Worm (Caenorhabditis elegans) whole organism, midembryonic: Measurements from ENCODE around the gene cul-5.

Experiments used
- T22C8.4 ChIP-seq: fragments of 200-800 bp; sonication (Bioruptor generic); IDR thresholded peaks from 2 replicates; pipeline ENCODE4 v1.3.6; 2022; ENCODE audit warnings: missing genetic modification characterization, missing compliant biosample characterization
- cog-1 ChIP-seq: sonication (generic microtip); optimal IDR thresholded peaks from 2 replicates; lab custom pipeline; 2016; ENCODE audit warnings: missing genetic modification characterization, missing compliant biosample characterization
- flt-1 ChIP-seq: fragments of 200-800 bp; sonication (Bioruptor generic); IDR thresholded peaks from 2 replicates; pipeline ENCODE4 v1.3.6; 2022; ENCODE audit warnings: missing genetic modification characterization, missing compliant biosample characterization
- klf-2 ChIP-seq: fragments of 200-800 bp; sonication (Bioruptor generic); conservative IDR thresholded peaks from 2 replicates; pipeline ENCODE4 v1.3.6; 2022; ENCODE audit warnings: missing genetic modification reagents, missing genetic modification characterization, missing compliant biosample characterization
- med-1 ChIP-seq: sonication (generic microtip); optimal IDR thresholded peaks from 2 replicates; lab custom pipeline; 2017; ENCODE audit warnings: missing genetic modification characterization, mild to moderate bottlenecking, missing compliant biosample characterization, antibody characterized with exemption, missing genetic modification reagents; ENCODE audit not compliant: insufficient read depth
- ref-1 ChIP-seq: fragments of 200-800 bp; sonication (Bioruptor generic); conservative IDR thresholded peaks from 2 replicates; pipeline ENCODE4 v1.3.6; 2022; ENCODE audit warnings: missing genetic modification reagents, missing genetic modification characterization, missing compliant biosample characterization
- tab-1 ChIP-seq: fragments of 200-800 bp; sonication (Bioruptor generic); IDR thresholded peaks from 2 replicates; pipeline ENCODE4 v1.3.6; 2022; ENCODE audit warnings: missing genetic modification characterization, missing compliant biosample characterization
- ztf-23 ChIP-seq: fragments of 200-800 bp; sonication (Bioruptor generic); IDR thresholded peaks from 2 replicates; pipeline ENCODE4 v1.3.6; 2022; ENCODE audit warnings: missing genetic modification reagents, missing genetic modification characterization, missing compliant biosample characterization
- ztf-29 ChIP-seq: fragments of 200-800 bp; sonication (Bioruptor generic); IDR thresholded peaks from 2 replicates; pipeline ENCODE4 v1.3.6; 2022; ENCODE audit warnings: missing genetic modification reagents, missing genetic modification characterization, missing compliant biosample characterization

DNA sequence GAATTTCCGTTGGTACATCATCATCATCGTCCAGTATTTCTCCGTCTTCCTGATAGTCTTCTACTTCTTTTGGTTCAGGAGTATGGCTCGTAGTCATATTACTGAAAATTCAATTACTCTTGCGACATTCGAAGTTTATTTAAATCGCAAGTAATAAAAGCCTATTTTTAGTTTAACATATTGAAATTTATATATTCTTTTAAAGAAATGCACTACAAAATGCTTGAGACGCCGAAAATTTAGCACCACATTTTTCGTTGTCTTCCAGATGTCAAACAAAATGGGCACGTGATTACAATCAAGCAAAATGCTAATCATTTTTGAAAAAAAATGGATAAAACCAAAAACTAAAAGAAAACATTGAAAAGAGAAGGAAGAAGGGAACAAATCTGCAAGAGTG is 32.7 kb downstream of the cul-5 start, which contains the start of gene zhit-3:
- TF ChIP-seq T22C8.4 (GFP tag; lab: Robert Waterston, UW) (no peak), flt-1 (no peak), tab-1 (GFP tag; lab: Robert Waterston, UW) (no peak), ref-1 (GFP tag; lab: Robert Waterston, UW) (no peak), ztf-29 (GFP tag; lab: Robert Waterston, UW) (no peak), cog-1 (tag; lab: Kevin White, UChicago) (no peak), med-1 (no peak), klf-2 (GFP tag; lab: Robert Waterston, UW) (no peak), ztf-23 (GFP tag; lab: Robert Waterston, UW) (no peak)
